Fruit fly (Drosophila melanogaster) S2 (cell line): ENCODE measurements around the gene Hex-t2.

Experiments
- CG8478 ChIP-seq: fragments of >200 bp; optimal IDR thresholded peaks from 2 replicates; lab custom pipeline; 2018
- CTCF ChIP-seq, 2 experiments: fragments of >200 bp; optimal IDR thresholded peaks; 2 replicates each; lab custom pipeline; 2018

dm6 chr3R:26428220-26428619 is 22.3 kb upstream of the Hex-t2 start:
- TF ChIP-seq CG8478 (lab: Kevin White, UChicago) = no peak
- TF ChIP-seq CTCF (optimal IDR thresholded peaks at IDR 0.05; lab: Kevin White, UChicago) = no peak
